Worm (Caenorhabditis elegans) whole organism, midembryonic: ENCODE measurements around the gene cpb-2.

Experiments
- flt-1 ChIP-seq: fragments of 200-800 bp; sonication (Bioruptor generic); IDR thresholded peaks from 2 replicates; pipeline ENCODE4 v1.3.6; 2022; ENCODE audit warnings: missing genetic modification characterization, missing compliant biosample characterization
- ref-1 ChIP-seq: fragments of 200-800 bp; sonication (Bioruptor generic); conservative IDR thresholded peaks from 2 replicates; pipeline ENCODE4 v1.3.6; 2022; ENCODE audit warnings: missing genetic modification reagents, missing genetic modification characterization, missing compliant biosample characterization
- ztf-29 ChIP-seq: fragments of 200-800 bp; sonication (Bioruptor generic); IDR thresholded peaks from 2 replicates; pipeline ENCODE4 v1.3.6; 2022; ENCODE audit warnings: missing genetic modification reagents, missing genetic modification characterization, missing compliant biosample characterization

DNA sequence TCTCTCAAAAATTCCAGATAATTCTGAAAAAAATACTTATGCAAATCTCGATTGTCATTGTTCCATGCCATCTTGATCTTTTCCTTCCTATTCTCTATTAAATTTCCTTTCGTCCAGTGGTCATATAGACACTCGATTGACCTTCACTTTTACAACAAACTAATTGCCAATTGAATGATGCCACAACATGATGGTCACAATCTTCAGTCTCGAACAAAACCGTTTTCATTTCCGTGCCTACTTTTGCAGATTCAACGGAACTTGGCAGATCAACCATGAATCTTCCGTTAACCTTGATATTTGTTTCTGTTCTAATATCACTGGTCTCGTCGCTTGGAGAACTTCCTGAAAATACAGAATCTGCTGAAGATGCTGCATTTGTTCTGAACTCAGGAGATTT, 19.2 kb upstream of the cpb-2 start, which contains the start of gene F40H3.2:
- TF ChIP-seq ztf-29 (GFP tag; lab: Robert Waterston, UW) (no peak), ref-1 (GFP tag; lab: Robert Waterston, UW) (no peak), flt-1 (GFP tag; lab: Robert Waterston, UW) (no peak)
